Fruit fly (Drosophila melanogaster) whole organism, pupa: ENCODE data around the gene CG13038.
A peak's percentile ranks its signal among the peaks of the same experiment; 100 is the strongest.

Experiments
- CG10348 ChIP-seq: fragments of 200-800 bp; sonication (Bioruptor generic); IDR thresholded peaks from 2 replicates; pipeline ENCODE4 v1.3.6; 2022; ENCODE audit warnings: missing biosample characterization, missing genetic modification characterization
- CG13204 ChIP-seq: fragments of 200-800 bp; sonication (Bioruptor generic); optimal IDR thresholded peaks from 2 replicates; lab custom pipeline; 2018; ENCODE audit warnings: missing biosample characterization, mild to moderate bottlenecking, missing genetic modification characterization, moderate library complexity
- CG14655 ChIP-seq: fragments of 200-800 bp; sonication (Bioruptor generic); optimal IDR thresholded peaks from 3 replicates; lab custom pipeline; 2017; ENCODE audit warnings: mild to moderate bottlenecking, missing biosample characterization, missing genetic modification reagents, missing genetic modification characterization
- CG15710 ChIP-seq: fragments of 200-800 bp; sonication (Bioruptor generic); optimal IDR thresholded peaks from 2 replicates; lab custom pipeline; 2018; ENCODE audit warnings: missing biosample characterization, mild to moderate bottlenecking, missing genetic modification characterization, moderate library complexity
- CG17806 ChIP-seq: fragments of 200-800 bp; sonication (Bioruptor generic); optimal IDR thresholded peaks from 2 replicates; lab custom pipeline; 2018; ENCODE audit warnings: missing biosample characterization, mild to moderate bottlenecking, missing genetic modification characterization, moderate library complexity
- CG32121 ChIP-seq: fragments of 200-800 bp; sonication (Bioruptor generic); IDR thresholded peaks from 2 replicates; pipeline ENCODE4 v1.3.6; 2022; ENCODE audit warnings: missing biosample characterization, missing genetic modification characterization
- CG34367 ChIP-seq: fragments of 200-800 bp; sonication (Bioruptor generic); optimal IDR thresholded peaks from 2 replicates; lab custom pipeline; 2018; ENCODE audit warnings: missing biosample characterization, mild to moderate bottlenecking, missing genetic modification characterization
- CG4496 ChIP-seq: fragments of 200-800 bp; sonication (Bioruptor generic); IDR thresholded peaks from 3 replicates; pipeline ENCODE4 v1.3.6; 2022; ENCODE audit warnings: missing biosample characterization, missing genetic modification characterization
- CG8159 ChIP-seq: fragments of 200-800 bp; sonication (Bioruptor generic); optimal IDR thresholded peaks from 3 replicates; lab custom pipeline; 2018; ENCODE audit warnings: missing biosample characterization, mild to moderate bottlenecking, missing genetic modification characterization, moderate library complexity
- CG8301 ChIP-seq: fragments of 200-800 bp; sonication (Bioruptor generic); optimal IDR thresholded peaks from 2 replicates; lab custom pipeline; 2018; ENCODE audit warnings: missing biosample characterization, mild to moderate bottlenecking, missing genetic modification characterization
- CG9948 ChIP-seq: fragments of 200-800 bp; sonication (Bioruptor generic); optimal IDR thresholded peaks from 2 replicates; lab custom pipeline; 2018; ENCODE audit warnings: missing biosample characterization, mild to moderate bottlenecking, missing genetic modification characterization, moderate library complexity
- D1 ChIP-seq: fragments of 200-800 bp; sonication (Bioruptor generic); optimal IDR thresholded peaks from 2 replicates; lab custom pipeline; 2018; ENCODE audit warnings: missing biosample characterization, mild to moderate bottlenecking, missing genetic modification characterization, moderate library complexity
- EcR ChIP-seq: fragments of 200-800 bp; sonication (Bioruptor generic); optimal IDR thresholded peaks from 3 replicates; lab custom pipeline; 2019; ENCODE audit warnings: missing biosample characterization, missing genetic modification characterization, mild to moderate bottlenecking, moderate library complexity, missing genetic modification reagents
- Ets98B ChIP-seq: fragments of 200-800 bp; sonication (Bioruptor generic); IDR thresholded peaks from 2 replicates; pipeline ENCODE4 v1.3.6; 2022; ENCODE audit warnings: missing biosample characterization, missing genetic modification characterization
- Pif1A ChIP-seq: fragments of 200-800 bp; sonication (Bioruptor generic); optimal IDR thresholded peaks from 3 replicates; lab custom pipeline; 2016; ENCODE audit warnings: missing biosample characterization, missing genetic modification characterization
- Pif1B ChIP-seq: fragments of 200-800 bp; sonication (Bioruptor generic); optimal IDR thresholded peaks from 3 replicates; lab custom pipeline; 2016; ENCODE audit warnings: missing biosample characterization, missing genetic modification characterization
- Snoo ChIP-seq: fragments of 200-800 bp; sonication (Bioruptor generic); optimal IDR thresholded peaks from 3 replicates; lab custom pipeline; 2017; ENCODE audit warnings: missing biosample characterization, mild to moderate bottlenecking, missing genetic modification characterization, inconsistent platforms
- fd96Ca ChIP-seq: fragments of 200-800 bp; sonication (Bioruptor generic); IDR thresholded peaks from 3 replicates; pipeline ENCODE4 v1.3.6; 2022; ENCODE audit warnings: missing biosample characterization, missing genetic modification characterization
- gl ChIP-seq: fragments of 200-800 bp; sonication (Bioruptor generic); optimal IDR thresholded peaks from 2 replicates; lab custom pipeline; 2018; ENCODE audit warnings: missing biosample characterization, mild to moderate bottlenecking, missing genetic modification characterization
- rn ChIP-seq: fragments of 200-800 bp; sonication (Bioruptor generic); IDR thresholded peaks from 2 replicates; pipeline ENCODE4 v1.3.6; 2022; ENCODE audit warnings: missing biosample characterization, missing genetic modification characterization

Gene CG13038

dm6 chr3L:16339873-16340272, 12.2 kb upstream of the CG13038 start:
- peak; percentile 35 for TF ChIP-seq EcR (GFP tag; lab: Kevin White, UChicago)
- no peak for TF ChIP-seq CG13204 (GFP tag; lab: Kevin White, UChicago)
- no peak for TF ChIP-seq D1
- no peak for TF ChIP-seq CG15710 (tag; lab: Kevin White, UChicago)

DNA sequence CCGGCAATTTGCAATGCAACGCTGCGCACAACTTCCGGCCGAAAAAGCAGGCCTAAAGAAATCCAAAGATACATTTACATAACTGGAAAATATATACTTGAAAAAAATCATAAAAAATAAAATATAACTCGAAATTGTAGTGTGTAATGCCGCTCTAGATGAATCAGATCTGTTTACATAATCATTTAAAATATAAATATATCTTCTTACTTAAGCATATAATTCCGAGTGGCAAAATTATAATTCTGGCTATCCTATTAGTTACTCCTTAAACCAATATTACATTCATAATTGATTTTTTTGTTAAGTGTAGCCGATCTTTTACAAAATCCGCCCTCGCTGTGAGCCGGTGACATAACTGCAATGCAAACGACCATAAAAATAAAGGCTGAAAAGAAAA, 11.8 kb upstream of the CG13038 start:
- no peak for TF ChIP-seq CG4496 (GFP tag; lab: Robert Waterston, UW)
- TF ChIP-seq CG14655 (GFP tag; lab: Kevin White, UChicago): no peak
- TF ChIP-seq CG32121 (GFP tag; lab: Robert Waterston, UW): no peak
- TF ChIP-seq CG8159 (tag; lab: Kevin White, UChicago): no peak
- no peak for TF ChIP-seq Snoo (tag; lab: Kevin White, UChicago)
- TF ChIP-seq CG13204 (GFP tag; lab: Kevin White, UChicago): no peak
- no peak for TF ChIP-seq fd96Ca (GFP tag; lab: Robert Waterston, UW)
- no peak for TF ChIP-seq EcR (GFP tag; lab: Kevin White, UChicago)

DNA sequence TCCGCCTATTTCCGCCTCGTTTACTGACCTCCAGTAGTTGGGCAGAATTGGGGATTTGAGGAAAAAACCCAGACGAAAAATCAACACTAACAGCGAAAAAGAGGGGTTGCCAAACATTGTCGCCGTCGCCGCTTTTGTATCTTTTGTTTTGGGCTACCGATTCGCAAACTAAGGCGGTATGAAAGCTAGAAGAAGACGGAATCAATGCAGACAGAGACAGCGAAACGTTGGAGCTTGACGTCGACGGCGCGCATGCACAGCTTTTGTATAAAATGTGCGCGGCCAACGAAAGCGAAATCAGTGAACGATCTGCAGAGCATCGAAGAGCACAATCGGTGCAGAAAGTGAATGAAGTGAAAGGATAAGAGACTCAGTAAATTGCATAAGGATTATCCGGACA, 11.0 kb upstream of the CG13038 start, which contains the start of gene CG4998:
Gene CG4998, plus strand, starts transcription at position 301 of the 400 bp plus-strand sequence.
- TF ChIP-seq Ets98B (GFP tag; lab: Robert Waterston, UW) (no peak), CG8159 (tag; lab: Kevin White, UChicago) (no peak), EcR (GFP tag; lab: Kevin White, UChicago) (no peak), CG17806 (tag; lab: Kevin White, UChicago) (no peak), Snoo (tag; lab: Kevin White, UChicago) (no peak), Pif1B (GFP tag; lab: Kevin White, UChicago) (no peak), CG8301 (tag; lab: Kevin White, UChicago) (no peak)

DNA sequence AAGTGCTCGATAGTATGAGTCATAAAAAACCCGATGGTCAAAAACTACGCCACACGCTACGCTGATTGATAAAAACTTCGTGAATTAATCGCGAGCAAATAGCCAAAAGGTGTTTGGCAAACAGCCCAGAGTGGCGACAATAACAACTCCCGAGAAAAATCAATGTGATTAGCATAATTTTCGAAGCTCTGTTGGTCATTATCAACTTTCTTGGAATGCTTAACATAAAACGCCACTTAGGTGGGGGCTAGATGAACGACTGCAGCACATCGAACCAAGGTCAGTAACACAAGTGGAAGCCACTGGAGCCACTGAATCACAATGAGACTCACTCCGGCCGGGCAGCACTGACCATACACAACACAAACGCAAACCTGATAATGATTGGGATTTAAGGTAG, 10.0 kb upstream of the CG13038 start:
- TF ChIP-seq Pif1B (GFP tag; lab: Kevin White, UChicago): no peak
- TF ChIP-seq CG8159 (tag; lab: Kevin White, UChicago): no peak
- TF ChIP-seq fd96Ca (GFP tag; lab: Robert Waterston, UW): no peak
- TF ChIP-seq CG32121 (GFP tag; lab: Robert Waterston, UW): no peak
- TF ChIP-seq EcR (GFP tag; lab: Kevin White, UChicago): no peak
- no peak for TF ChIP-seq CG8301 (tag; lab: Kevin White, UChicago)
- no peak for TF ChIP-seq Snoo (tag; lab: Kevin White, UChicago)
- TF ChIP-seq CG13204 (GFP tag; lab: Kevin White, UChicago): no peak
- TF ChIP-seq CG9948: no peak
- TF ChIP-seq CG17806 (tag; lab: Kevin White, UChicago): no peak
- no peak for TF ChIP-seq gl
- no peak for TF ChIP-seq D1
- no peak for TF ChIP-seq CG10348 (GFP tag; lab: Robert Waterston, UW)
- TF ChIP-seq CG14655 (GFP tag; lab: Kevin White, UChicago): no peak
- TF ChIP-seq Ets98B (GFP tag; lab: Robert Waterston, UW): no peak
- no peak for TF ChIP-seq CG34367 (tag; lab: Kevin White, UChicago)
- TF ChIP-seq Pif1A (GFP tag; lab: Kevin White, UChicago): no peak

DNA sequence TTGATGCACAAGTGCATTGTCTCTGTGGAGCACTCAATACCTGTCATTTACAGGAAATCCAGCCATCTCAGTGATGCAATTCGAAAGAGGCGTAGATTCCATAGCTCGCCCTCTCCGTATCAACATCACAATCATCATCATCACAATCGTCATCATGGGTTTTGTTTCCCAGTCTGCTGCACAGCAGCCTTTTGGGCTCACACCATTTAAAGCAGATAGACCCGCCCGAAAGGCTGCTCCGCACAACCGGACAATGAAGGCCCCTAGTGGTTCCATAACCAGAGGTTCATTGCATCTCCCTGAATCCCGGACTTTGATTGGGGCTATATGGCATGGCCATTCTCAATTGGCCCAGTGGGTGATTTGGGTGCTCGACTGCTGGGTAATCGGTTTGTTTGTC, 7.2 kb upstream of the CG13038 start:
- TF ChIP-seq fd96Ca (GFP tag; lab: Robert Waterston, UW) (0 out of 3 replicates have a peak, but pooled peaks have one; percentile 15), EcR (GFP tag; lab: Kevin White, UChicago) (peak; percentile 25), CG4496 (GFP tag; lab: Robert Waterston, UW) (peak; percentile 69; the same call in 2 of the 3 replicates), CG14655 (GFP tag; lab: Kevin White, UChicago) (no peak)

- TF ChIP-seq Ets98B (GFP tag; lab: Robert Waterston, UW): no peak
- no peak for TF ChIP-seq EcR (GFP tag; lab: Kevin White, UChicago)
- TF ChIP-seq Pif1B (GFP tag; lab: Kevin White, UChicago): no peak
- TF ChIP-seq rn (GFP tag; lab: Robert Waterston, UW): no peak
- TF ChIP-seq CG13204 (GFP tag; lab: Kevin White, UChicago): no peak
- no peak for TF ChIP-seq gl
Measured at dm6 chr3L:16333013-16333412, 5.3 kb upstream of the CG13038 start, which contains the start of gene CG13056. TSS of gene CG13056 (plus strand) at chr3L:16333313.

- TF ChIP-seq CG10348 (GFP tag; lab: Robert Waterston, UW) (no peak), gl (no peak), CG15710 (tag; lab: Kevin White, UChicago) (no peak), D1 (no peak), CG14655 (GFP tag; lab: Kevin White, UChicago) (no peak), EcR (GFP tag; lab: Kevin White, UChicago) (no peak), CG8301 (tag; lab: Kevin White, UChicago) (no peak), Pif1A (GFP tag; lab: Kevin White, UChicago) (no peak), CG34367 (tag; lab: Kevin White, UChicago) (no peak), CG9948 (no peak), Ets98B (GFP tag; lab: Robert Waterston, UW) (no peak), Pif1B (GFP tag; lab: Kevin White, UChicago) (no peak), fd96Ca (GFP tag; lab: Robert Waterston, UW) (no peak), rn (GFP tag; lab: Robert Waterston, UW) (no peak), Snoo (tag; lab: Kevin White, UChicago) (no peak), CG8159 (tag; lab: Kevin White, UChicago) (no peak)
- TF ChIP-seq, all 21 proteins: peak for 0
Measured at dm6 chr3L:16331633-16332032, 3.9 kb upstream of the CG13038 start, which contains the start of gene retinin. TSS of gene retinin (plus strand) at chr3L:16331933.
